Fruit fly (Drosophila melanogaster) S2 (cell line): Measurements from ENCODE around the gene CG13082.

Source experiments
- CG8478 ChIP-seq: fragments of >200 bp; optimal IDR thresholded peaks from 2 replicates; lab custom pipeline; 2018
- CTCF ChIP-seq, 2 experiments: fragments of >200 bp; optimal IDR thresholded peaks; 2 replicates each; lab custom pipeline; 2018

The CG13082 gene

dm6 chr2L:19571574-19572495 lies 33.6 kb downstream of the CG13082 start:
- TF ChIP-seq CG8478 (lab: Kevin White, UChicago): no peak
- no peak for TF ChIP-seq CTCF (optimal IDR thresholded peaks at IDR 0.05; lab: Kevin White, UChicago)

dm6 chr2L:19572496-19573317 lies 34.5 kb downstream of the CG13082 start:
- TF ChIP-seq CTCF (optimal IDR thresholded peaks at IDR 0.05; lab: Kevin White, UChicago) (no peak), CG8478 (lab: Kevin White, UChicago) (no peak)

dm6 chr2L:19574364-19574763 lies 36.1 kb downstream of the CG13082 start:
- TF ChIP-seq CTCF (optimal IDR thresholded peaks at IDR 0.05; lab: Kevin White, UChicago) (no peak), CG8478 (lab: Kevin White, UChicago) (no peak)

- TF ChIP-seq CG8478 (lab: Kevin White, UChicago) (no peak), CTCF (optimal IDR thresholded peaks at IDR 0.05; lab: Kevin White, UChicago) (no peak)
These were observed 36.9 kb downstream of the CG13082 start for dm6 chr2L:19574959-19575625.

- TF ChIP-seq CG8478 (lab: Kevin White, UChicago): no peak
- peak in 1 of 2 experiments; percentile 40 for TF ChIP-seq CTCF (optimal IDR thresholded peaks at IDR 0.05; lab: Kevin White, UChicago)
These were observed 37.5 kb downstream of the CG13082 start for dm6 chr2L:19575626-19576298.

- TF ChIP-seq CTCF (optimal IDR thresholded peaks at IDR 0.05; lab: Kevin White, UChicago) (no peak), CG8478 (lab: Kevin White, UChicago) (no peak)
These were observed 38.2 kb downstream of the CG13082 start for dm6 chr2L:19576299-19576971.

- TF ChIP-seq CG8478 (lab: Kevin White, UChicago): no peak
- TF ChIP-seq CTCF (optimal IDR thresholded peaks at IDR 0.05; lab: Kevin White, UChicago): no peak
These were observed 39.1 kb downstream of the CG13082 start, which contains the start of the genes spi and msb1l for dm6 chr2L:19577187-19577765. Gene spi, minus strand, starts transcription at chr2L:19577315. Gene msb1l, plus strand, starts transcription at chr2L:19577701.

dm6 chr2L:19579995-19580578 lies 41.9 kb downstream of the CG13082 start, which contains the start of gene Pmvk:
Gene Pmvk, minus strand, starts transcription at chr2L:19580351.
- TF ChIP-seq CTCF (optimal IDR thresholded peaks at IDR 0.05; lab: Kevin White, UChicago) (no peak), CG8478 (lab: Kevin White, UChicago) (no peak)

dm6 chr2L:19582185-19582584 lies 44.0 kb downstream of the CG13082 start, which contains the start of gene Hakai:
Gene Hakai, minus strand, starts transcription at chr2L:19582474.
- TF ChIP-seq CTCF (optimal IDR thresholded peaks at IDR 0.05; lab: Kevin White, UChicago) (peak in 1 of 2 experiments; percentile 29), CG8478 (lab: Kevin White, UChicago) (no peak)

dm6 chr2L:19583926-19584392 lies 45.7 kb downstream of the CG13082 start, which contains the start of the genes PCNA2 and CG10366:
Gene PCNA2, minus strand, starts transcription at chr2L:19583990.
Gene CG10366, plus strand, starts transcription at chr2L:19584235.
- TF ChIP-seq CTCF (optimal IDR thresholded peaks at IDR 0.05; lab: Kevin White, UChicago) (peak; percentile 26 to 68), CG8478 (lab: Kevin White, UChicago) (no peak)

- TF ChIP-seq CTCF (optimal IDR thresholded peaks at IDR 0.05; lab: Kevin White, UChicago) (peak; percentile 7 to 28), CG8478 (lab: Kevin White, UChicago) (no peak)
These were observed 48.5 kb downstream of the CG13082 start, which contains the start of gene Lar for dm6 chr2L:19586436-19587333. Gene Lar, plus strand, starts transcription at chr2L:19586623.
